Fruit fly (Drosophila melanogaster) whole organism, prepupa: ENCODE results near the gene HDAC4.
A peak's percentile ranks its signal among the peaks of the same experiment; 100 is the strongest.

Experiments used
- CG10631 ChIP-seq: fragments of 200-800 bp; sonication (Bioruptor generic); optimal IDR thresholded peaks from 2 replicates; lab custom pipeline; 2016; ENCODE audit warnings: missing biosample characterization, missing genetic modification characterization
- CG15336 ChIP-seq: fragments of 200-800 bp; sonication (Bioruptor generic); IDR thresholded peaks from 2 replicates; pipeline ENCODE4 v1.3.6; 2022; ENCODE audit warnings: missing biosample characterization, missing genetic modification characterization
- CG34406 ChIP-seq: fragments of 200-800 bp; sonication (Bioruptor generic); optimal IDR thresholded peaks from 3 replicates; lab custom pipeline; 2016; ENCODE audit warnings: missing biosample characterization, missing genetic modification characterization
- CG4318 ChIP-seq: fragments of 200-800 bp; sonication (Bioruptor generic); optimal IDR thresholded peaks from 3 replicates; lab custom pipeline; 2017; ENCODE audit warnings: missing biosample characterization, mild to moderate bottlenecking, missing genetic modification characterization
- CG6792 ChIP-seq: fragments of 200-800 bp; sonication (Bioruptor generic); optimal IDR thresholded peaks from 3 replicates; lab custom pipeline; 2016; ENCODE audit warnings: missing biosample characterization, missing genetic modification characterization
- Ets21C ChIP-seq: fragments of 200-800 bp; sonication (Bioruptor generic); optimal IDR thresholded peaks from 3 replicates; lab custom pipeline; 2016; ENCODE audit warnings: missing biosample characterization, missing genetic modification characterization
- Hr38 ChIP-seq: sonication (Bioruptor generic); optimal IDR thresholded peaks from 2 replicates; lab custom pipeline; 2016; ENCODE audit warnings: missing biosample characterization, missing genetic modification characterization
- Hr4 ChIP-seq: fragments of 200-800 bp; sonication (Bioruptor generic); optimal IDR thresholded peaks from 3 replicates; lab custom pipeline; 2016; ENCODE audit warnings: missing biosample characterization, missing genetic modification characterization
- achi ChIP-seq: fragments of 200-800 bp; sonication (Bioruptor generic); optimal IDR thresholded peaks from 3 replicates; lab custom pipeline; 2016; ENCODE audit warnings: missing biosample characterization, missing genetic modification characterization
- eg ChIP-seq: fragments of 200-800 bp; sonication (Bioruptor generic); IDR thresholded peaks from 3 replicates; pipeline ENCODE4 v1.3.6; 2022; ENCODE audit warnings: missing biosample characterization, missing genetic modification characterization
- esn ChIP-seq: fragments of 200-800 bp; sonication (Bioruptor generic); optimal IDR thresholded peaks from 2 replicates; lab custom pipeline; 2016; ENCODE audit warnings: missing biosample characterization, mild to moderate bottlenecking, missing genetic modification characterization, moderate library complexity
- lz ChIP-seq: fragments of 200-800 bp; sonication (Bioruptor generic); optimal IDR thresholded peaks from 3 replicates; lab custom pipeline; 2016; ENCODE audit warnings: missing biosample characterization, missing genetic modification characterization
- pdm3 ChIP-seq: fragments of 200-800 bp; sonication (Bioruptor generic); optimal IDR thresholded peaks from 3 replicates; lab custom pipeline; 2016; ENCODE audit warnings: missing biosample characterization, missing genetic modification characterization
- spab ChIP-seq: fragments of 200-800 bp; sonication (Bioruptor generic); optimal IDR thresholded peaks from 2 replicates; lab custom pipeline; 2017; ENCODE audit warnings: missing biosample characterization, mild to moderate bottlenecking, missing genetic modification characterization, missing genetic modification reagents

- TF ChIP-seq Hr4 (GFP tag; lab: Kevin White, UChicago): peak; percentile 65
- no peak for TF ChIP-seq spab
- peak; percentile 66 for TF ChIP-seq CG6792 (GFP tag; lab: Kevin White, UChicago)
- peak; percentile 75 for TF ChIP-seq pdm3 (GFP tag; lab: Kevin White, UChicago)
- TF ChIP-seq lz (GFP tag; lab: Kevin White, UChicago): peak; percentile 78
- TF ChIP-seq achi (GFP tag; lab: Kevin White, UChicago): peak; percentile 60
- TF ChIP-seq Hr38 (GFP tag; lab: Kevin White, UChicago): no peak
- TF ChIP-seq CG4318 (GFP tag; lab: Kevin White, UChicago): peak; percentile 52
- TF ChIP-seq CG15336 (GFP tag; lab: Robert Waterston, UW): peak; percentile 67
- TF ChIP-seq Ets21C (GFP tag; lab: Kevin White, UChicago): peak; percentile 73
- peak; percentile 72 for TF ChIP-seq CG34406 (GFP tag; lab: Kevin White, UChicago)
- TF ChIP-seq esn (GFP tag; lab: Kevin White, UChicago): peak; percentile 85
- TF ChIP-seq CG10631 (GFP tag; lab: Kevin White, UChicago): peak; percentile 55
- TF ChIP-seq eg (GFP tag; lab: Robert Waterston, UW): peak; percentile 54
These were observed 37.7 kb upstream of the HDAC4 start for dm6 chrX:13323114-13323513.
